Worm (Caenorhabditis elegans) whole organism, early embryonic: ENCODE measurements around the gene emre-1.

ENCODE experiments used
- B0310.2 ChIP-seq: sonication (generic microtip); optimal IDR thresholded peaks from 2 replicates; lab custom pipeline; 2016; ENCODE audit warnings: mild to moderate bottlenecking, missing genetic modification characterization, missing compliant biosample characterization
- F13C5.2 ChIP-seq: sonication (generic microtip); optimal IDR thresholded peaks from 2 replicates; lab custom pipeline; 2017; ENCODE audit warnings: mild to moderate bottlenecking, missing genetic modification characterization, inconsistent platforms, missing compliant biosample characterization
- aly-1 ChIP-seq: sonication (generic microtip); optimal IDR thresholded peaks from 2 replicates; lab custom pipeline; 2016; ENCODE audit warnings: missing genetic modification characterization, missing compliant biosample characterization
- ama-1 ChIP-seq: fragments of 150-350 bp; optimal IDR thresholded peaks from 2 replicates; lab custom pipeline; 2014
- ets-7 ChIP-seq: sonication (generic microtip); optimal IDR thresholded peaks from 2 replicates; lab custom pipeline; 2016; ENCODE audit warnings: missing genotype, missing genetic modification characterization, missing compliant biosample characterization
- flt-1 ChIP-seq: fragments of 200-800 bp; sonication (Bioruptor generic); IDR thresholded peaks from 2 replicates; pipeline ENCODE4 v1.3.6; 2022; ENCODE audit warnings: missing genetic modification characterization, missing compliant biosample characterization

- TF ChIP-seq ama-1 (lab: Kevin White, UChicago) (no peak), ets-7 (no peak), F13C5.2 (tag; lab: Kevin White, UChicago) (no peak), B0310.2 (tag; lab: Kevin White, UChicago) (no peak), flt-1 (no peak), aly-1 (no peak)
These were observed 36.6 kb downstream of the emre-1 start for ce11 chrX:15016102-15016501.
